Worm (Caenorhabditis elegans) whole organism, mixed stage, embryonic: ENCODE results near the gene ins-12.

ENCODE experiments used
- flh-1 ChIP-seq: fragments of 200-800 bp; sonication (Bioruptor generic); optimal IDR thresholded peaks from 2 replicates; lab custom pipeline; 2018; ENCODE audit warnings: mild to moderate bottlenecking, missing genetic modification characterization, moderate library complexity, missing compliant biosample characterization
- lsy-2 ChIP-seq: fragments of 150-350 bp; optimal IDR thresholded peaks from 2 replicates; lab custom pipeline; 2014; ENCODE audit warnings: missing biosample characterization, missing genetic modification characterization
- sptf-1 ChIP-seq: sonication (generic microtip); optimal IDR thresholded peaks from 2 replicates; lab custom pipeline; 2017; ENCODE audit warnings: mild to moderate bottlenecking, missing genetic modification characterization, moderate library complexity, missing compliant biosample characterization
- tbx-8 ChIP-seq: fragments of 200-800 bp; sonication (Bioruptor generic); optimal IDR thresholded peaks from 2 replicates; lab custom pipeline; 2018; ENCODE audit warnings: mild to moderate bottlenecking, missing genetic modification characterization, moderate library complexity, missing compliant biosample characterization

DNA sequence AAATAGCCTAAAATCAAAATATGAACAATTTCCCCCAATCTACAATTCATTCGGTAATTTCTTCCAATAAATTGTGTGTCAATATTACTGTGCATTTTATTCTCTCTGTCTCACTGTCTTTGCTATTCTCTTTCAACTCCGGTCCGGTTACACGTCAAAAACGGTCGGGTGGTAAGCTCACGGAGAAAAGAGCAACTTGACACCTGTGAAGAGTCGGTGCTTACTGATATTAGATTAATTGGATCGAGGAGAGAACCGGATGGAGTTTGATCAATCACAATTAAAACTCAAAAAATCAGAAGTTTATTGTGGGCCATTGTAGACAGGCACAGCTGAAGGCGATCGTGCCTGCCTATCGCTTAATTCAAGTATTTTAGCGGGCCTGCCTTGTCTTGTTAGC, 20.5 kb downstream of the ins-12 start:
- TF ChIP-seq flh-1 (GFP tag; lab: Kevin White, UChicago) (no peak), sptf-1 (no peak), tbx-8 (GFP tag; lab: Kevin White, UChicago) (no peak), lsy-2 (tag; lab: Kevin White, UChicago) (no peak)
